Worm (Caenorhabditis elegans) whole organism, L2 larva: Measurements from ENCODE around the gene clec-27.

Experiments used
- R02D3.7 ChIP-seq: fragments of 150-350 bp; optimal IDR thresholded peaks from 2 replicates; lab custom pipeline; 2014; ENCODE audit warnings: missing biosample characterization, missing genetic modification characterization
- Y55F3AM.14 ChIP-seq: fragments of 200-800 bp; sonication (Bioruptor generic); optimal IDR thresholded peaks from 2 replicates; lab custom pipeline; 2018; ENCODE audit warnings: mild to moderate bottlenecking, missing genetic modification characterization, missing compliant biosample characterization
- ceh-16 ChIP-seq: fragments of 150-350 bp; optimal IDR thresholded peaks from 2 replicates; lab custom pipeline; 2014; ENCODE audit warnings: missing biosample characterization, missing genetic modification characterization
- lsy-2 ChIP-seq, 2 experiments: fragments of 150-350 bp in 1 of 2; sonication (generic microtip) in 1 of 2; optimal IDR thresholded peaks; 2 replicates each; lab custom pipeline; 2014 to 2017; ENCODE audit warnings: missing biosample characterization in 2 of 2, missing genetic modification characterization in 2 of 2
- nhr-12 ChIP-seq: fragments of 150-350 bp; optimal IDR thresholded peaks from 2 replicates; lab custom pipeline; 2014; ENCODE audit warnings: missing biosample characterization, missing genetic modification characterization
- nhr-237 ChIP-seq: fragments of 150-350 bp; optimal IDR thresholded peaks from 2 replicates; lab custom pipeline; 2014; ENCODE audit warnings: missing biosample characterization, missing genetic modification characterization
- nhr-25 ChIP-seq: fragments of 150-350 bp; sonication (generic microtip); optimal IDR thresholded peaks from 3 replicates; lab custom pipeline; 2014; ENCODE audit warnings: missing biosample characterization, missing genetic modification characterization
- nhr-77 ChIP-seq: fragments of 150-350 bp; optimal IDR thresholded peaks from 2 replicates; lab custom pipeline; 2014; ENCODE audit warnings: missing biosample characterization, missing genetic modification characterization
- skn-1 ChIP-seq: sonication (generic microtip); optimal IDR thresholded peaks from 2 replicates; lab custom pipeline; 2017; ENCODE audit warnings: missing biosample characterization, missing genetic modification characterization
- snpc-4 ChIP-seq: fragments of 150-350 bp; optimal IDR thresholded peaks from 2 replicates; lab custom pipeline; 2014; ENCODE audit warnings: missing biosample characterization, missing genetic modification characterization
- unc-62 ChIP-seq: fragments of 150-350 bp; optimal IDR thresholded peaks from 2 replicates; lab custom pipeline; 2014; ENCODE audit warnings: missing biosample characterization, missing genetic modification reagents, missing genetic modification characterization

ce11 chrV:16884744-16885143, 30.3 kb downstream of the clec-27 start, which contains the start of gene F09C6.13:
- TF ChIP-seq ceh-16 (tag; lab: Kevin White, UChicago) (no peak), Y55F3AM.14 (GFP tag; lab: Kevin White, UChicago) (no peak), R02D3.7 (tag; lab: Kevin White, UChicago) (no peak), nhr-77 (tag; lab: Kevin White, UChicago) (no peak), lsy-2 (tag; optimal IDR thresholded peaks at IDR 0.05; lab: Kevin White, UChicago) (no peak), unc-62 (no peak), skn-1 (no peak), snpc-4 (tag; lab: Kevin White, UChicago) (no peak), nhr-25 (tag; lab: Kevin White, UChicago) (no peak), nhr-237 (tag; lab: Kevin White, UChicago) (no peak), nhr-12 (no peak)
